Worm (Caenorhabditis elegans) whole organism, early embryonic: ENCODE measurements around the gene K01D12.10.

Experiments
- B0310.2 ChIP-seq: sonication (generic microtip); optimal IDR thresholded peaks from 2 replicates; lab custom pipeline; 2016; ENCODE audit warnings: mild to moderate bottlenecking, missing genetic modification characterization, missing compliant biosample characterization
- ama-1 ChIP-seq: fragments of 150-350 bp; optimal IDR thresholded peaks from 2 replicates; lab custom pipeline; 2014
- ceh-13 ChIP-seq: fragments of 200-800 bp; sonication (Bioruptor generic); optimal IDR thresholded peaks from 2 replicates; lab custom pipeline; 2018; ENCODE audit warnings: mild to moderate bottlenecking, missing genetic modification characterization, missing compliant biosample characterization
- ceh-36 ChIP-seq: sonication (generic microtip); optimal IDR thresholded peaks from 2 replicates; lab custom pipeline; 2016; ENCODE audit warnings: missing genetic modification characterization, inconsistent platforms, missing compliant biosample characterization
- ets-7 ChIP-seq: sonication (generic microtip); optimal IDR thresholded peaks from 2 replicates; lab custom pipeline; 2016; ENCODE audit warnings: missing genotype, missing genetic modification characterization, missing compliant biosample characterization
- flt-1 ChIP-seq: fragments of 200-800 bp; sonication (Bioruptor generic); IDR thresholded peaks from 2 replicates; pipeline ENCODE4 v1.3.6; 2022; ENCODE audit warnings: missing genetic modification characterization, missing compliant biosample characterization
- hmbx-1 ChIP-seq: sonication (generic microtip); optimal IDR thresholded peaks from 2 replicates; lab custom pipeline; 2016; ENCODE audit warnings: mild to moderate bottlenecking, missing genetic modification characterization, missing compliant biosample characterization
- hnd-1 ChIP-seq: sonication (generic microtip); optimal IDR thresholded peaks from 2 replicates; lab custom pipeline; 2016; ENCODE audit warnings: missing genetic modification characterization, missing compliant biosample characterization
- pes-1 ChIP-seq: fragments of 200-800 bp; sonication (Bioruptor generic); IDR thresholded peaks from 2 replicates; pipeline ENCODE4 v1.3.6; 2022; ENCODE audit warnings: missing genetic modification reagents, missing genetic modification characterization, missing compliant biosample characterization
- scrt-1 ChIP-seq: fragments of 200-800 bp; sonication (Bioruptor generic); IDR thresholded peaks from 2 replicates; pipeline ENCODE4 v1.3.6; 2022; ENCODE audit warnings: missing genetic modification characterization, missing compliant biosample characterization
- sea-1 ChIP-seq: fragments of 200-800 bp; sonication (Bioruptor generic); conservative IDR thresholded peaks from 2 replicates; pipeline ENCODE4 v1.3.6; 2022; ENCODE audit warnings: missing genetic modification characterization, missing compliant biosample characterization
- tbx-11 ChIP-seq: fragments of 200-800 bp; sonication (Bioruptor generic); IDR thresholded peaks from 2 replicates; pipeline ENCODE4 v1.3.6; 2022; ENCODE audit warnings: missing genetic modification characterization, missing compliant biosample characterization
- tbx-37 ChIP-seq: fragments of 200-800 bp; sonication (Bioruptor generic); conservative IDR thresholded peaks from 2 replicates; pipeline ENCODE4 v1.3.6; 2022; ENCODE audit warnings: missing genetic modification reagents, missing genetic modification characterization, missing compliant biosample characterization
- tra-4 ChIP-seq: sonication (generic microtip); optimal IDR thresholded peaks from 2 replicates; lab custom pipeline; 2017; ENCODE audit warnings: missing genetic modification characterization, missing compliant biosample characterization

ce11 chrV:12408996-12409395, 3.0 kb downstream of the K01D12.10 start:
- TF ChIP-seq scrt-1 (no peak), ama-1 (lab: Kevin White, UChicago) (no peak), pes-1 (GFP tag; lab: Robert Waterston, UW) (no peak), hmbx-1 (tag; lab: Kevin White, UChicago) (no peak), tra-4 (tag; lab: Kevin White, UChicago) (no peak), hnd-1 (no peak), tbx-37 (GFP tag; lab: Robert Waterston, UW) (no peak), B0310.2 (tag; lab: Kevin White, UChicago) (no peak), tbx-11 (GFP tag; lab: Robert Waterston, UW) (no peak), sea-1 (GFP tag; lab: Robert Waterston, UW) (no peak), flt-1 (no peak), ets-7 (tag; lab: Kevin White, UChicago) (no peak), ceh-13 (GFP tag; lab: Kevin White, UChicago) (no peak), ceh-36 (no peak)
